Fruit fly (Drosophila melanogaster) whole organism, wandering third instar larva: ENCODE data around the gene CG33229.

Experiments
- Abd-B ChIP-seq: fragments of >200 bp; optimal IDR thresholded peaks from 2 replicates; lab custom pipeline; 2017; ENCODE audit warnings: missing biosample characterization, missing genetic modification characterization
- CG32264 ChIP-seq: fragments of 200-800 bp; sonication (Bioruptor generic); optimal IDR thresholded peaks from 2 replicates; lab custom pipeline; 2016; ENCODE audit warnings: missing biosample characterization, missing genetic modification characterization
- CG9705 ChIP-seq: fragments of 200-800 bp; sonication (Bioruptor generic); optimal IDR thresholded peaks from 2 replicates; lab custom pipeline; 2018; ENCODE audit warnings: missing biosample characterization, mild to moderate bottlenecking, missing genetic modification characterization
- CrebA ChIP-seq: fragments of 200-800 bp; sonication (Bioruptor generic); optimal IDR thresholded peaks from 2 replicates; lab custom pipeline; 2016; ENCODE audit warnings: missing biosample characterization, mild to moderate bottlenecking, missing genetic modification characterization, borderline replicate concordance
- Dfd ChIP-seq: fragments of >200 bp; optimal IDR thresholded peaks from 2 replicates; lab custom pipeline; 2017; ENCODE audit warnings: missing biosample characterization, missing genetic modification characterization
- Dif ChIP-seq: fragments of 200-275, 200-300 bp; sonication (Bioruptor generic); optimal IDR thresholded peaks from 2 replicates; lab custom pipeline; 2018; ENCODE audit warnings: missing biosample characterization, missing genetic modification characterization; ENCODE audit not compliant: partially characterized antibody
- GATAd ChIP-seq: sonication (Bioruptor generic); optimal IDR thresholded peaks from 2 replicates; lab custom pipeline; 2016; ENCODE audit warnings: missing biosample characterization, missing genetic modification characterization
- HLH106 ChIP-seq: fragments of 200-800 bp; optimal IDR thresholded peaks from 3 replicates; lab custom pipeline; 2019; ENCODE audit warnings: missing biosample characterization, mild to moderate bottlenecking, missing genetic modification characterization, moderate library complexity
- Hnf4 ChIP-seq: fragments of 200-800 bp; sonication (Bioruptor generic); optimal IDR thresholded peaks from 2 replicates; lab custom pipeline; 2016; ENCODE audit warnings: missing biosample characterization, mild to moderate bottlenecking, missing genetic modification characterization
- Hr78 ChIP-seq: fragments of >200 bp; optimal IDR thresholded peaks from 2 replicates; lab custom pipeline; 2017; ENCODE audit warnings: missing biosample characterization, missing genetic modification characterization
- Hr83 ChIP-seq: fragments of 200-300 bp; sonication (Bioruptor generic); optimal IDR thresholded peaks from 2 replicates; lab custom pipeline; 2016; ENCODE audit warnings: missing biosample characterization, mild to moderate bottlenecking, missing genetic modification characterization, moderate library complexity; ENCODE audit not compliant: poor library complexity, severe bottlenecking
- Jra ChIP-seq: sonication (Bioruptor generic); optimal IDR thresholded peaks from 2 replicates; lab custom pipeline; 2016; ENCODE audit warnings: missing biosample characterization, missing genetic modification characterization
- Mio ChIP-seq: sonication (Bioruptor generic); optimal IDR thresholded peaks from 2 replicates; lab custom pipeline; 2016; ENCODE audit warnings: missing biosample characterization, missing genetic modification characterization
- Myc ChIP-seq: fragments of >200 bp; optimal IDR thresholded peaks from 2 replicates; lab custom pipeline; 2017
- N ChIP-seq: fragments of >200 bp; optimal IDR thresholded peaks from 2 replicates; lab custom pipeline; 2018; ENCODE audit warnings: missing biosample characterization, missing external identifiers, missing genetic modification characterization
- OdsH ChIP-seq: fragments of 200-800 bp; sonication (Bioruptor generic); optimal IDR thresholded peaks from 2 replicates; lab custom pipeline; 2016; ENCODE audit warnings: missing biosample characterization, mild to moderate bottlenecking, missing genetic modification characterization
- Rel ChIP-seq, 2 experiments: fragments of 200-800 bp; sonication (Bioruptor generic) in 1 of 2; optimal IDR thresholded peaks; 2 replicates in 1 of 2; 3 replicates in 1 of 2; lab custom pipeline; 2016 to 2019; ENCODE audit warnings: mild to moderate bottlenecking in 2 of 2, missing biosample characterization in 2 of 2, missing genetic modification characterization in 2 of 2, moderate library complexity in 1 of 2
- Sp1 ChIP-seq: fragments of 200-800 bp; sonication (Bioruptor generic); optimal IDR thresholded peaks from 3 replicates; lab custom pipeline; 2019; ENCODE audit warnings: missing biosample characterization, mild to moderate bottlenecking, missing genetic modification characterization, moderate library complexity
- Vsx2 ChIP-seq: fragments of 200-300, 225-300 bp; sonication (Bioruptor generic); optimal IDR thresholded peaks from 2 replicates; lab custom pipeline; 2018; ENCODE audit warnings: missing biosample characterization, missing genetic modification characterization; ENCODE audit not compliant: partially characterized antibody
- br ChIP-seq: fragments of 200-800 bp; sonication (Bioruptor generic); optimal IDR thresholded peaks from 2 replicates; lab custom pipeline; 2016; ENCODE audit warnings: missing biosample characterization, missing genetic modification characterization
- brk ChIP-seq: fragments of 200-800 bp; sonication (Bioruptor generic); optimal IDR thresholded peaks from 2 replicates; lab custom pipeline; 2016; ENCODE audit warnings: missing biosample characterization, mild to moderate bottlenecking, missing genetic modification characterization
- dl ChIP-seq, 2 experiments: fragments of 175-275, 200-275 bp in 1 of 2; fragments of 200-275 bp in 1 of 2; sonication (Bioruptor generic); optimal IDR thresholded peaks; lab custom pipeline; 2018; ENCODE audit warnings: mild to moderate bottlenecking in 2 of 2, missing biosample characterization in 2 of 2, missing genetic modification characterization in 2 of 2, moderate library complexity in 2 of 2; ENCODE audit not compliant: partially characterized antibody in 2 of 2, insufficient read depth in 1 of 2
- dmrt93B ChIP-seq: fragments of 200-800 bp; sonication (Bioruptor generic); optimal IDR thresholded peaks from 2 replicates; lab custom pipeline; 2018; ENCODE audit warnings: missing biosample characterization, mild to moderate bottlenecking, missing genetic modification characterization
- dsf ChIP-seq: sonication (Bioruptor generic); optimal IDR thresholded peaks from 2 replicates; lab custom pipeline; 2016; ENCODE audit warnings: missing biosample characterization, missing genetic modification characterization, borderline replicate concordance
- ey ChIP-seq: fragments of 200-800 bp; sonication (Bioruptor generic); optimal IDR thresholded peaks from 2 replicates; lab custom pipeline; 2016; ENCODE audit warnings: missing biosample characterization, missing genetic modification characterization
- foxo ChIP-seq, 2 experiments: fragments of 200-800 bp; sonication (Bioruptor generic); optimal IDR thresholded peaks; 2 replicates in 1 of 2; 3 replicates in 1 of 2; lab custom pipeline; 2016 to 2017; ENCODE audit warnings: missing biosample characterization in 2 of 2, missing genetic modification characterization in 2 of 2
- fru ChIP-seq: fragments of 200-800 bp; sonication (Bioruptor generic); optimal IDR thresholded peaks from 3 replicates; lab custom pipeline; 2016; ENCODE audit warnings: missing biosample characterization, mild to moderate bottlenecking, missing genetic modification characterization
- h ChIP-seq: fragments of 200-800 bp; sonication (Bioruptor generic); optimal IDR thresholded peaks from 3 replicates; lab custom pipeline; 2016; ENCODE audit warnings: missing biosample characterization, mild to moderate bottlenecking, missing genetic modification characterization
- jim ChIP-seq: fragments of 175-275, 200-325 bp; sonication (Bioruptor generic); optimal IDR thresholded peaks from 2 replicates; lab custom pipeline; 2016; ENCODE audit warnings: missing biosample characterization, mild to moderate bottlenecking, missing genetic modification characterization
- lola ChIP-seq: fragments of >200 bp; optimal IDR thresholded peaks from 2 replicates; lab custom pipeline; 2017; ENCODE audit warnings: missing biosample characterization, missing genetic modification characterization
- pan ChIP-seq: fragments of >200 bp; optimal IDR thresholded peaks from 2 replicates; lab custom pipeline; 2017
- psq ChIP-seq: fragments of 200-800 bp; sonication (Bioruptor generic); optimal IDR thresholded peaks from 3 replicates; lab custom pipeline; 2017; ENCODE audit warnings: missing biosample characterization, mild to moderate bottlenecking, missing genetic modification characterization, moderate library complexity
- rgr ChIP-seq: fragments of 200-800 bp; sonication (Bioruptor generic); optimal IDR thresholded peaks from 3 replicates; lab custom pipeline; 2016; ENCODE audit warnings: missing biosample characterization, mild to moderate bottlenecking, missing genetic modification characterization
- sage ChIP-seq: fragments of 200-800 bp; sonication (Bioruptor generic); optimal IDR thresholded peaks from 2 replicates; lab custom pipeline; 2016; ENCODE audit warnings: missing biosample characterization, mild to moderate bottlenecking, missing genetic modification characterization
- sv ChIP-seq: fragments of 200-800 bp; sonication (Bioruptor generic); optimal IDR thresholded peaks from 3 replicates; lab custom pipeline; 2016; ENCODE audit warnings: missing biosample characterization, missing genetic modification characterization
- tai ChIP-seq: sonication (Bioruptor generic); optimal IDR thresholded peaks from 2 replicates; lab custom pipeline; 2016; ENCODE audit warnings: missing biosample characterization, missing genetic modification characterization
- usp ChIP-seq: fragments of >200 bp; optimal IDR thresholded peaks from 2 replicates; lab custom pipeline; 2017; ENCODE audit warnings: missing biosample characterization, missing genetic modification characterization
- woc ChIP-seq: sonication (Bioruptor generic); optimal IDR thresholded peaks from 2 replicates; lab custom pipeline; 2016; ENCODE audit warnings: missing biosample characterization, mild to moderate bottlenecking, missing genetic modification characterization

CG33229 gene

dm6 chr3L:223019-223902 lies at the start of gene CG33229, which contains the start of gene pyx:
TSS of gene CG33229 (plus strand) at chr3L:223852.
TSS of gene pyx (minus strand) at chr3L:223069.
- TF ChIP-seq rgr (GFP tag; lab: Kevin White, UChicago) (peak; percentile 58), CG9705 (peak; percentile 67), h (GFP tag; lab: Kevin White, UChicago) (peak; percentile 73), ey (GFP tag; lab: Kevin White, UChicago) (peak; percentile 77), psq (GFP tag; lab: Kevin White, UChicago) (peak; percentile 53), foxo (GFP tag; optimal IDR thresholded peaks at IDR 0.05; lab: Kevin White, UChicago) (peak in 1 of 2 experiments; percentile 81), dl (GFP tag; optimal IDR thresholded peaks at IDR 0.05; lab: Kevin White, UChicago; ENCODE audit: insufficient read depth in 1 of 2, partially characterized antibody in 2 of 2) (no peak), Vsx2 (GFP tag; lab: Kevin White, UChicago) (no peak), usp (no peak), OdsH (GFP tag; lab: Kevin White, UChicago) (peak; percentile 60), Myc (lab: Kevin White, UChicago) (no peak), sage (GFP tag; lab: Kevin White, UChicago) (peak; percentile 44), jim (GFP tag; lab: Kevin White, UChicago) (peak; percentile 17), dmrt93B (GFP tag; lab: Kevin White, UChicago) (peak; percentile 73), CrebA (no peak), sv (GFP tag; lab: Kevin White, UChicago) (peak; percentile 82), Sp1 (GFP tag; lab: Kevin White, UChicago) (peak; percentile 61), dsf (GFP tag; lab: Kevin White, UChicago) (no peak), br (GFP tag; lab: Kevin White, UChicago) (peak; percentile 68), brk (GFP tag; lab: Kevin White, UChicago) (no peak), Jra (no peak), Dif (GFP tag; lab: Kevin White, UChicago) (no peak), Hr78 (GFP tag; lab: Kevin White, UChicago) (no peak), HLH106 (tag; lab: Kevin White, UChicago) (peak; percentile 85), GATAd (GFP tag; lab: Kevin White, UChicago) (no peak), Hr83 (GFP tag; lab: Kevin White, UChicago) (peak; percentile 63), Mio (GFP tag; lab: Kevin White, UChicago) (no peak), N (GFP tag; lab: Kevin White, UChicago) (no peak), Abd-B (GFP tag; lab: Kevin White, UChicago) (no peak), fru (GFP tag; lab: Kevin White, UChicago) (peak; percentile 74), Rel (GFP tag; optimal IDR thresholded peaks at IDR 0.05; lab: Kevin White, UChicago) (peak; percentile 3), Rel (tag; optimal IDR thresholded peaks at IDR 0.05; lab: Kevin White, UChicago) (no peak), woc (GFP tag; lab: Kevin White, UChicago) (peak; percentile 37), lola (GFP tag; lab: Kevin White, UChicago) (no peak), tai (GFP tag; lab: Kevin White, UChicago) (no peak), pan (no peak), Hnf4 (GFP tag; lab: Kevin White, UChicago) (peak; percentile 4), CG32264 (GFP tag; lab: Kevin White, UChicago) (no peak), Dfd (GFP tag; lab: Kevin White, UChicago) (no peak)

dm6 chr3L:174501-174900 lies 49.2 kb upstream of the CG33229 start:
- TF ChIP-seq Jra (peak; percentile 54), woc (GFP tag; lab: Kevin White, UChicago) (peak; percentile 10), h (GFP tag; lab: Kevin White, UChicago) (no peak)
